Worm (Caenorhabditis elegans): ENCODE measurements around the gene C33H5.1.
A peak's percentile ranks its signal among the peaks of the same experiment; 100 is the strongest.

DNA sequence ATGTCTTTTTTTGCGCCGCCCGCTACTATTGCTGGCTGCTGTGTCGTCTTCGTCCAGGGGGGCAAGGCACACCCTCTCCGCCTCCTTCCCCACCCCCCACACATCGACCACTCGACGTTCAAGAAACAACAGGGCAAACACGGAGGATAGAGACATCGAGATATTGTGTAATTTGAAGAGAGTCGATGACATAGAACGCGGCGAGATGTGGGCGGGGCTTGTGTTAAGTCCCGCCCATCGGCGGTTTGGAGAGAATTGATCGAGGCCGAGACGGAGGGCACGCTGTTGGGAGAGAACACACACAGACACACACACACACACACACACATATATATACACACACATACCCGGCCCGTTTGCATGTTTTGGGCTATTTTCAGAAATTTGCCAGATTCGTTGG, 36.9 kb downstream of the C33H5.1 start:
- TF ChIP-seq nhr-237 (tag; optimal IDR thresholded peaks at IDR 0.05), result no peak
- peak; percentile 60 for TF ChIP-seq tbx-2 (tag; optimal IDR thresholded peaks at IDR 0.05)
- TF ChIP-seq pha-4 (tag; optimal IDR thresholded peaks at IDR 0.05), result peak; percentile 70
- TF ChIP-seq fkh-10 (GFP tag; optimal IDR thresholded peaks at IDR 0.05), result no peak
- TF ChIP-seq lin-15B (tag; optimal IDR thresholded peaks at IDR 0.05), result peak; percentile 23
- no peak for TF ChIP-seq unc-39 (tag; optimal IDR thresholded peaks at IDR 0.05)

Measured in whole organism, L3 larva.